Worm (Caenorhabditis elegans): ENCODE data around the gene haf-2.

DNA sequence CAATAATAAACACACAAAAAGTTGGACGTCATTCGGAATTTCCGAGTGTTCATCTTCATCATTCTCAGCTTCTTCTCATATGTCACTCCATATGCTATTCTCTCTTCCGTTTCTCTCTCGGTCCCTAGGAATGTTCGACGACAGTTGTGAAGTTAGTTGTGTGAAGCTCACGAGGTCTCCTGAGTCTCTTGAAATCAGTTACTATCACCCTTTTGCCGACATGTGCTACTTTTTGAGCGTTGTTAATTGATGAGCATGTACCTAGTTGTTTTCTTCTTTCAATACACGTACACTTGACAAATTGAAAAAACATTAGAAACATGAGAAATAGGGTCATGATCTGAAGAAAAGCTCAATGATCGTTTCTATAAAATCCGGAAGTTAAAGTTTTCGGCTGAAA is 32.9 kb downstream of the haf-2 start:
- TF ChIP-seq nhr-11 (tag; optimal IDR thresholded peaks at IDR 0.05) (peak; percentile 62), nhr-76 (tag; optimal IDR thresholded peaks at IDR 0.05) (no peak)

Data from whole organism, L1 larva.